Fruit fly (Drosophila melanogaster) Kc167 (cell line): ENCODE measurements around the gene CG7126.

Experiments used
- Myc ChIP-seq: fragments of >200 bp; optimal IDR thresholded peaks from 2 replicates; lab custom pipeline; 2017; ENCODE audit warnings: missing external identifiers
- Sin3A ChIP-seq: fragments of >200 bp; optimal IDR thresholded peaks from 2 replicates; lab custom pipeline; 2018; ENCODE audit warnings: missing external identifiers
- h ChIP-seq: fragments of >200 bp; optimal IDR thresholded peaks from 3 replicates; lab custom pipeline; 2018; ENCODE audit warnings: missing external identifiers
- insv ChIP-seq: fragments of >200 bp; optimal IDR thresholded peaks from 3 replicates; lab custom pipeline; 2018; ENCODE audit warnings: missing external identifiers
- psq ChIP-seq: fragments of >200 bp; optimal IDR thresholded peaks from 2 replicates; lab custom pipeline; 2017; ENCODE audit warnings: missing external identifiers
- ttk ChIP-seq: sonication (Bioruptor generic); optimal IDR thresholded peaks from 2 replicates; lab custom pipeline; 2017; ENCODE audit warnings: missing external identifiers

DNA sequence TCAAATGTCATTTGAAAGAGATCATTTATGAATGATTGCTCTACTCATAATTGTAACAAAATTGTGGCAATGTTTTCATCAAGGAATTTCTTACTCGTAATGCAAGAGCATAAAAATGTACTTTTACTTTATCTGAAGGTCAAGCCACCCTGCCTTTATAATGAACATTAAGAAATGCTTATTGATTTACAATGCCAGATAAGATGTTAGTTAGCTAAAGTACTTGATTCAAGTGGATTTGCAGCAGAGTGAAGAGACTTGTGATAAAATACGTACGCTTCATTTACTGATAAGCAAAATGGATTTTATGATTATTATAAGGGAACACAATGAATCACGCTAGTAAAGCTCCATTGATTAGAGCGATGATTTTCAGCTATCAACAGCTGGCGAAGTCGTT lies 10.8 kb downstream of the CG7126 start:
- no peak for TF ChIP-seq psq (lab: Kevin White, UChicago)
- no peak for TF ChIP-seq Sin3A (lab: Kevin White, UChicago)
- no peak for TF ChIP-seq Myc (lab: Kevin White, UChicago)
- TF ChIP-seq ttk: no peak
- TF ChIP-seq h (lab: Kevin White, UChicago): no peak
- TF ChIP-seq insv (lab: Kevin White, UChicago): no peak
